Worm (Caenorhabditis elegans): ENCODE data around the gene spp-22.

DNA sequence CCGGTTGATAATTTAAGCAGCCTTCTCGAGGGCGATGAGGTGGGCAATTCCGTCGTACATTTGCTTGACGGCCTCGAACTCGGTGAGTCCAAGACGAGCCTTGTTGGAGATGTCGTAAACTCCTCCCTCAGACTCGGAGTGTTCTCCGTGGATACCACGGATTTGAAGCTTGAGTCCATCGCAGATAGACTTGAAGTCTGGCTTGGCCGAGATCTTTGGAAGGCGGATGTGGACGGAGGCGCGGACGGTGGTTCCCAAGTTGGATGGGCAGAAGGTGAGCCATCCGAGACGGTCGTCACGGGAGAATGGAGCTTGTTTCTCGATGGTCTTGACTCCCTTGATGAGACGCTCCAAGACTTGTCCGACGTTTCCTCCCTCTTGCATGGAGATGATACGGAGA, 19.4 kb downstream of the spp-22 start:
- TF ChIP-seq ref-1 (GFP tag; conservative IDR thresholded peaks at IDR 0.05) (no peak), ztf-29 (GFP tag; IDR thresholded peaks at IDR 0.05) (no peak), cog-1 (tag; optimal IDR thresholded peaks at IDR 0.05) (no peak), med-1 (GFP tag; optimal IDR thresholded peaks at IDR 0.05; ENCODE audit: insufficient read depth) (no peak), flt-1 (GFP tag; IDR thresholded peaks at IDR 0.05) (0 out of 2 replicates have a peak, but pooled peaks have one; percentile 23)

Measured in whole organism, midembryonic.